Worm (Caenorhabditis elegans) whole organism, mixed stage, embryonic: ENCODE data around the gene Y57G11C.1142.

Source experiments
- M03D4.4 ChIP-seq: sonication (generic microtip); optimal IDR thresholded peaks from 2 replicates; lab custom pipeline; 2017; ENCODE audit warnings: mild to moderate bottlenecking, missing genetic modification characterization, missing compliant biosample characterization
- bed-3 ChIP-seq: fragments of 200-800 bp; sonication (Bioruptor generic); optimal IDR thresholded peaks from 3 replicates; lab custom pipeline; 2018; ENCODE audit warnings: mild to moderate bottlenecking, missing genetic modification characterization, moderate library complexity, missing compliant biosample characterization
- blmp-1 ChIP-seq: fragments of 150-350 bp; optimal IDR thresholded peaks from 2 replicates; lab custom pipeline; 2014; ENCODE audit warnings: missing biosample characterization, missing genetic modification characterization
- ceh-39 ChIP-seq: fragments of 150-350 bp; optimal IDR thresholded peaks from 2 replicates; lab custom pipeline; 2014; ENCODE audit warnings: missing biosample characterization, missing genetic modification characterization
- ceh-43 ChIP-seq: fragments of 200-800 bp; sonication (Bioruptor generic); optimal IDR thresholded peaks from 2 replicates; lab custom pipeline; 2018; ENCODE audit warnings: mild to moderate bottlenecking, missing genetic modification characterization, moderate library complexity, missing compliant biosample characterization
- ceh-83 ChIP-seq: fragments of 200-800 bp; sonication (Bioruptor generic); optimal IDR thresholded peaks from 2 replicates; lab custom pipeline; 2018; ENCODE audit warnings: mild to moderate bottlenecking, missing genetic modification characterization, missing compliant biosample characterization
- ces-1 ChIP-seq: fragments of 150-350 bp; optimal IDR thresholded peaks from 2 replicates; lab custom pipeline; 2014; ENCODE audit warnings: missing biosample characterization, missing genetic modification reagents, missing genetic modification characterization
- elt-1 ChIP-seq: sonication (generic microtip); optimal IDR thresholded peaks from 2 replicates; lab custom pipeline; 2017; ENCODE audit warnings: missing genetic modification characterization, mild to moderate bottlenecking, missing compliant biosample characterization, antibody characterized with exemption, moderate library complexity, borderline replicate concordance; ENCODE audit not compliant: insufficient read depth
- elt-3 ChIP-seq: fragments of 150-350 bp; optimal IDR thresholded peaks from 2 replicates; lab custom pipeline; 2014; ENCODE audit warnings: missing biosample characterization, missing genetic modification characterization
- flh-1 ChIP-seq: fragments of 200-800 bp; sonication (Bioruptor generic); optimal IDR thresholded peaks from 2 replicates; lab custom pipeline; 2018; ENCODE audit warnings: mild to moderate bottlenecking, missing genetic modification characterization, moderate library complexity, missing compliant biosample characterization
- ham-2 ChIP-seq: fragments of 200-800 bp; sonication (Bioruptor generic); optimal IDR thresholded peaks from 2 replicates; lab custom pipeline; 2018; ENCODE audit warnings: mild to moderate bottlenecking, missing genetic modification characterization, missing compliant biosample characterization
- hlh-1 ChIP-seq: fragments of 150-350 bp; optimal IDR thresholded peaks from 2 replicates; lab custom pipeline; 2014; ENCODE audit warnings: missing biosample characterization, missing genetic modification reagents, missing genetic modification characterization
- lin-13 ChIP-seq: fragments of 150-350 bp; optimal IDR thresholded peaks from 2 replicates; lab custom pipeline; 2014; ENCODE audit warnings: missing biosample characterization, missing genetic modification characterization
- lin-32 ChIP-seq: fragments of 200-800 bp; sonication (Bioruptor generic); optimal IDR thresholded peaks from 2 replicates; lab custom pipeline; 2018; ENCODE audit warnings: mild to moderate bottlenecking, missing genetic modification characterization, missing compliant biosample characterization
- lsy-2 ChIP-seq: fragments of 150-350 bp; optimal IDR thresholded peaks from 2 replicates; lab custom pipeline; 2014; ENCODE audit warnings: missing biosample characterization, missing genetic modification characterization
- mep-1 ChIP-seq: fragments of 150-350 bp; optimal IDR thresholded peaks from 2 replicates; lab custom pipeline; 2017; ENCODE audit warnings: missing biosample characterization, missing genetic modification reagents, missing genetic modification characterization, inconsistent platforms
- mls-2 ChIP-seq: sonication (generic microtip); optimal IDR thresholded peaks from 2 replicates; lab custom pipeline; 2016; ENCODE audit warnings: mild to moderate bottlenecking, missing genetic modification characterization, moderate library complexity, missing compliant biosample characterization
- nhr-2 ChIP-seq: fragments of 150-350 bp; optimal IDR thresholded peaks from 2 replicates; lab custom pipeline; 2014; ENCODE audit warnings: missing biosample characterization, missing genetic modification characterization
- nhr-237 ChIP-seq: fragments of 150-350 bp; optimal IDR thresholded peaks from 2 replicates; lab custom pipeline; 2014; ENCODE audit warnings: missing biosample characterization, missing genetic modification characterization
- nhr-28 ChIP-seq: fragments of 150-350 bp; optimal IDR thresholded peaks from 2 replicates; lab custom pipeline; 2014; ENCODE audit warnings: missing biosample characterization, missing genetic modification characterization
- pha-4 ChIP-seq: fragments of 150-350 bp; optimal IDR thresholded peaks from 2 replicates; lab custom pipeline; 2018; ENCODE audit warnings: missing biosample characterization, missing genetic modification reagents, missing genetic modification characterization
- sem-2 ChIP-seq: fragments of 200-800 bp; sonication (Bioruptor generic); optimal IDR thresholded peaks from 2 replicates; lab custom pipeline; 2018; ENCODE audit warnings: mild to moderate bottlenecking, missing genetic modification characterization, missing compliant biosample characterization
- snpc-4 ChIP-seq: fragments of 150-350 bp; optimal IDR thresholded peaks from 2 replicates; lab custom pipeline; 2014; ENCODE audit warnings: missing biosample characterization, missing genetic modification characterization
- sptf-1 ChIP-seq: sonication (generic microtip); optimal IDR thresholded peaks from 2 replicates; lab custom pipeline; 2017; ENCODE audit warnings: mild to moderate bottlenecking, missing genetic modification characterization, moderate library complexity, missing compliant biosample characterization
- unc-120 ChIP-seq: sonication (generic microtip); optimal IDR thresholded peaks from 2 replicates; lab custom pipeline; 2017; ENCODE audit warnings: missing genetic modification characterization, missing compliant biosample characterization; ENCODE audit not compliant: poor library complexity, severe bottlenecking
- unc-39 ChIP-seq: fragments of 150-350 bp; optimal IDR thresholded peaks from 2 replicates; lab custom pipeline; 2014; ENCODE audit warnings: missing biosample characterization, missing genetic modification characterization
- unc-62 ChIP-seq: fragments of 150-350 bp; optimal IDR thresholded peaks from 2 replicates; lab custom pipeline; 2014; ENCODE audit warnings: missing biosample characterization, missing genetic modification reagents, missing genetic modification characterization
- zip-8 ChIP-seq: fragments of 150-350 bp; optimal IDR thresholded peaks from 2 replicates; lab custom pipeline; 2014; ENCODE audit warnings: missing biosample characterization, missing genetic modification characterization
- ztf-11 ChIP-seq: fragments of 150-350 bp; optimal IDR thresholded peaks from 2 replicates; lab custom pipeline; 2014; ENCODE audit warnings: missing biosample characterization, missing genetic modification characterization

Gene Y57G11C.1142

DNA sequence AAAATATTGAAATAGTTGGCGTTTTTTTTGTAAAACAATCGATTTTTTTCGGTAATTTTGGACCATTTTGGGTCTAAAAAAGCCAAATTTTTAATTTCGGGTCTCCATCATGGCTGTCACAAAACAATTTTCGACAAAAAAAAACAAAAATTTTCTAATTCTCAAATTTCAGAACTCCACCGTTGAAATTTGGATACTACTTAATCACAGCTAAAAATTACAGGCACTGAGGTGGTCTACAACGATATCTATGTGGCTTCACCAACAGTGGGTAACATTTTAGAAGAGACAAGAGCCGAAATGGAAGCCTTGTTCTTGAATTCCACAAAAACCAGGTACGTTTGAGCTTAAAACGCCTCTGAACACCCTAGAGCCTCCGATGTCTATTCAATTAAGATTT lies at the start of gene Y57G11C.1142:
Gene Y57G11C.1142 (plus strand): TSS at position 301 of the 400 bp plus-strand sequence.
- no peak for TF ChIP-seq ham-2 (GFP tag; lab: Kevin White, UChicago)
- TF ChIP-seq sem-2 = no peak
- TF ChIP-seq bed-3 (GFP tag; lab: Kevin White, UChicago) = no peak
- no peak for TF ChIP-seq pha-4 (tag; lab: Kevin White, UChicago)
- TF ChIP-seq ceh-83 (GFP tag; lab: Kevin White, UChicago) = no peak
- TF ChIP-seq sptf-1 (tag; lab: Kevin White, UChicago) = no peak
- no peak for TF ChIP-seq ceh-43 (GFP tag; lab: Kevin White, UChicago)
- no peak for TF ChIP-seq lsy-2 (tag; lab: Kevin White, UChicago)
- no peak for TF ChIP-seq elt-3
- no peak for TF ChIP-seq mls-2
- no peak for TF ChIP-seq M03D4.4
- no peak for TF ChIP-seq ces-1 (GFP tag; lab: Kevin White, UChicago)
- no peak for TF ChIP-seq snpc-4 (tag; lab: Kevin White, UChicago)
- TF ChIP-seq unc-62 (GFP tag; lab: Kevin White, UChicago) = no peak
- TF ChIP-seq lin-13 (tag; lab: Kevin White, UChicago) = no peak
- no peak for TF ChIP-seq ceh-39 (tag; lab: Kevin White, UChicago)
- TF ChIP-seq unc-120 = no peak
- TF ChIP-seq blmp-1 (tag; lab: Kevin White, UChicago) = no peak
- TF ChIP-seq nhr-2 (tag; lab: Kevin White, UChicago) = no peak

ce11 chrIV:14754912-14755311 lies 47.5 kb upstream of the Y57G11C.1142 start, which contains the start of gene Y57G11C.499:
Gene Y57G11C.499, minus strand, starts transcription at chrIV:14754934.
- no peak for TF ChIP-seq unc-39 (tag; lab: Kevin White, UChicago)
- TF ChIP-seq, all 35 proteins: peak for 0

DNA sequence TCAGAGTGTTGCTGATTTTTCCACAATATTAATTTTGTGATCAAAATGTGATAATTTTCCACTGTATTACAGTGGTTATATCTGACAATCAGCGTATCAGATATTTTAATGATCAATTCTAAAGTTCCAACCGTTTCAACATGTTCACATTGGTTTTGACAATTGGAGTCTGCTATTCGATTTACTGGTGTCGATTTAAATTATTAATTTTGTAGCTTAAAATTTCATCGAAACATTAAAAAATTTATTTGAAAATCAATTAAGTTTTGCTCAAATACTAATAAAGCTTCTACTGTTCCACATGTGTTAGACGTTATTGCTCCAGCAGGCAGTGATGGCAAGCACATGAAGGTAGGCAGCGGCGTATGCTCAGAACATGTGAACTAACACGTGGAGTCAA lies 44.6 kb upstream of the Y57G11C.1142 start:
- TF ChIP-seq elt-3 (no peak), ztf-11 (tag; lab: Kevin White, UChicago) (no peak), flh-1 (no peak), unc-39 (tag; lab: Kevin White, UChicago) (no peak), pha-4 (tag; lab: Kevin White, UChicago) (no peak), blmp-1 (tag; lab: Kevin White, UChicago) (no peak)

DNA sequence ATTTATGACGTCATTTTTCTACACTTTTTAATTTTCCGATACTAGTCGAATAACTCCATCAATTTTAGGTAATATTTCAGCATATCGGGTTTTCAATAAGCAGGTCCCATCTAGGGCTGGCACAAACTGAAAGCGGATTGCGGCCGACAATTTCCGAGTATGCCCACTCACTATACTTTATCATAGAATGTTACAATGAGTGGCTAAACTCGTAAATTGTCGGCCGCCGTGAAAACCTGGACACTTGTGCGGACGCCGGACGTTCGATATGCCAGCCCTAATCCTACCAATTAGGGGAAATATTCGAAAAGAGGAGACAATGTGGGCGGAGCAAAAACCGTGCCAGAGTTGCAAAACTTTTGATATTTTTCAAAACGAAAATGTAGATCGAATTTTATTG lies 42.8 kb upstream of the Y57G11C.1142 start:
- TF ChIP-seq mep-1 (tag; lab: Kevin White, UChicago) (no peak), ceh-43 (GFP tag; lab: Kevin White, UChicago) (no peak)

DNA sequence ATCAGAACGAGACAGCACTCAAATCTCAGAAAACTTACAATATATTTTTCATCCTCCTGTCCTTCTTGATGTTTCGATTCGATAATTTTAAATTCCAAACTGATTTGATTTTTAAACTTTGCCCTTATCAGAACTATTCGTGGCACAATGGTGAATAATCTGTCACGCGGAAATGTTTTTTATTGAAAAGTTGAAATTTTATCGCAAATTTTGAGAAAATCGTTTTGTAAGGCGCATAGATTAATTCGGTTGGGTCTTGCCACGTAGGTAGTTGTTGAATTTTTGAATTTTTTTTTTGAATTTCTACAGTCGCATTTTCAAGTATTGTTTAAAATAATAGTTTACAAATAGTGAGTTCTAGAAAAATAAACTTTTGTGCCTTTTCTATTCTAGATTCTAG lies 41.6 kb upstream of the Y57G11C.1142 start, which contains the start of gene ptp-5.2:
Gene ptp-5.2 (minus strand): TSS at position 101 of the 400 bp plus-strand sequence.
- TF ChIP-seq nhr-28 (tag; lab: Kevin White, UChicago) (no peak), ces-1 (GFP tag; lab: Kevin White, UChicago) (no peak), mls-2 (no peak), M03D4.4 (no peak), lin-32 (GFP tag; lab: Kevin White, UChicago) (no peak), elt-1 (tag; lab: Kevin White, UChicago) (no peak), ceh-43 (GFP tag; lab: Kevin White, UChicago) (no peak), zip-8 (tag; lab: Kevin White, UChicago) (no peak), nhr-237 (no peak), hlh-1 (tag; lab: Kevin White, UChicago) (no peak)

ce11 chrIV:14763348-14763747 lies 39.1 kb upstream of the Y57G11C.1142 start:
- TF ChIP-seq mep-1 (tag; lab: Kevin White, UChicago) = peak; percentile 26
- TF ChIP-seq unc-62 (GFP tag; lab: Kevin White, UChicago) = peak; percentile 43
- TF ChIP-seq ces-1 (GFP tag; lab: Kevin White, UChicago) = peak; percentile 12
